Fruit fly (Drosophila melanogaster): ENCODE measurements around the gene sage.

The sage gene

DNA sequence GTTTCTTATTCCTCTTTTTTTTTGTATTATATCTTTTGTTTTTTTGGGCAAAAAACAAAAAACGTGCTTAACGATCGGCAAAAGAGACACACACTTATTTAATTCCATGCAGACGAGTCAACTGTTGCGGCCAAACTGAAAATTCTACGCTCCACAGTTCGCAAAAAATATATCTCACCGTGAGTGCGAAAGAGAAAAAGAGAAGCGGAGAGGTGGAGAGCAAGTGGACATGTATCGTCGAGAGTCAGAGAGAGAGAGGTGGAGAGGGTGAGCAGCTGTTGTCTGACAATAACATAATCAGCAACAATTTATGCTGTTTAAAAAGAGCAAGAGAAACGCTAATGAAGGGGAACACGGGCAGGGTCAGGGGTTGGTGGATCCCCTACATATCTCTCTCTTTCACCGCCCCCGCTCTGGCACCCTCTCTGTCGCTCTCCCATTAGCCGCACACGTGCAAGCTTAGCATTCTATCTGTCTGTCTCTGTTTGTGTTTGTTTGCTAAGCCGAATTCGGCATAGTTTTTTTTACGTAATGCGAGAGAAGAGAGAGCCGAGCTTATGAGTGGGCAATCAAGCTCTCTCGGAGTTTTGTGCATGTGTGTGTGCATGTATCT, 37.1 kb downstream of the sage start (continued):
- TF ChIP-seq usp (GFP tag; optimal IDR thresholded peaks at IDR 0.05) (no peak), Hr78 (GFP tag; optimal IDR thresholded peaks at IDR 0.05) (no peak), Myc (optimal IDR thresholded peaks at IDR 0.05) (no peak)

DNA sequence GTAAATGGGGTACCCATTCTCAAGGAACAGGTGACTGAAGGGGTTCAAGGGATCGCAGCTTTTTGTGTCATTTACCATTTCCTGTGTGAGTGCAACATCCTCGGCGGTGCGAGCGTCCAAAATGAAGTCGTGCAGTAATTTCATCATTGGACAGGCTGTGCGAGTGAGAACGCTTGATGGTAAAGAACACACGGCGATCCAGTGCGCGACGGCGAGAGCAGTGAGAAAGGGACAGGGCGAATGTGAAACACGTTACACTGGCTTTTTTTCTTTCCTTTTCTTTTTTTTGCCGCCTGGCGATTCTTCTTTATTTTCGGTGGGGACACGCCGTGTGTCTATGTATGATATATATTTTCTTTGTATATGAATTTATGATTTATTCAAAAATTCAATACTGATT, 37.8 kb downstream of the sage start:
- TF ChIP-seq Vsx2 (GFP tag; optimal IDR thresholded peaks at IDR 0.05; ENCODE audit: partially characterized antibody) (peak; percentile 3), dl (GFP tag; optimal IDR thresholded peaks at IDR 0.05; ENCODE audit: insufficient read depth in 1 of 2, partially characterized antibody in 2 of 2) (no peak), fru (GFP tag; optimal IDR thresholded peaks at IDR 0.05) (peak; percentile 8)

dm6 chr3R:9224807-9225206, 39.1 kb downstream of the sage start:
- TF ChIP-seq pan (optimal IDR thresholded peaks at IDR 0.05) (no peak), foxo (GFP tag; optimal IDR thresholded peaks at IDR 0.05) (peak in 1 of 2 experiments; percentile 23), CG32264 (GFP tag; optimal IDR thresholded peaks at IDR 0.05) (no peak), h (GFP tag; optimal IDR thresholded peaks at IDR 0.05) (peak; percentile 17), woc (GFP tag; optimal IDR thresholded peaks at IDR 0.05) (no peak), OdsH (GFP tag; optimal IDR thresholded peaks at IDR 0.05) (peak; percentile 8), brk (GFP tag; optimal IDR thresholded peaks at IDR 0.05) (no peak), usp (GFP tag; optimal IDR thresholded peaks at IDR 0.05) (no peak), CrebA (GFP tag; optimal IDR thresholded peaks at IDR 0.05; ENCODE audit: borderline replicate concordance) (no peak), psq (GFP tag; optimal IDR thresholded peaks at IDR 0.05) (peak; percentile 5), rgr (GFP tag; optimal IDR thresholded peaks at IDR 0.05) (peak; percentile 1), sv (GFP tag; optimal IDR thresholded peaks at IDR 0.05) (peak; percentile 47), Myc (optimal IDR thresholded peaks at IDR 0.05) (no peak)

DNA sequence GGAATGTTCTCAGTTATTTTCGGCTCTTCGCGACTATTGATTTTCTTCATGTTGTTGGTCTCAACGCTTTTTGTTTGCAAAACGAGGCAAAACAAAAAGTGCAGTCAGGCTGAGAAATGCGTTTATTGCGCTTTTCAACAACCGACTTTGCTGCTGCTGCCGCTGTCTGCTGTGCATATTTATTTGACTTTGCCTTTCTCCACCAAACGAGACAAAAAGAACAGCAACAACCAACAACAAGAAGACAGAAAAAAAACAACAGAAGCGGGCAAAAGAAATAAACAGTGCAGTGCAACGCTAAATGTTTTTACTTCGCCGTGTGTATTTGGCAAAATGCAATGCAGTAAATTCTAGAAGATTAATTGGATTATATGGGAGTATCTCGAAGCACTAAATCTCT, 41.6 kb downstream of the sage start:
- TF ChIP-seq lola (GFP tag; optimal IDR thresholded peaks at IDR 0.05) (no peak), CG9705 (GFP tag; optimal IDR thresholded peaks at IDR 0.05) (no peak), sv (GFP tag; optimal IDR thresholded peaks at IDR 0.05) (no peak)

dm6 chr3R:9220064-9220864, 43.7 kb downstream of the sage start:
- no peak for TF ChIP-seq N (GFP tag; optimal IDR thresholded peaks at IDR 0.05)
- TF ChIP-seq woc (GFP tag; optimal IDR thresholded peaks at IDR 0.05) = no peak
- no peak for TF ChIP-seq Myc (optimal IDR thresholded peaks at IDR 0.05)
- peak; percentile 25 for TF ChIP-seq h (GFP tag; optimal IDR thresholded peaks at IDR 0.05)
- peak; percentile 5 for TF ChIP-seq HLH106 (tag; optimal IDR thresholded peaks at IDR 0.05)
- TF ChIP-seq CG32264 (GFP tag; optimal IDR thresholded peaks at IDR 0.05) = no peak
- TF ChIP-seq Hr83 (GFP tag; optimal IDR thresholded peaks at IDR 0.05; ENCODE audit: poor library complexity, severe bottlenecking) = no peak
- no peak for TF ChIP-seq sage (GFP tag; optimal IDR thresholded peaks at IDR 0.05)
- no peak for TF ChIP-seq pan (optimal IDR thresholded peaks at IDR 0.05)
- TF ChIP-seq Abd-B (GFP tag; optimal IDR thresholded peaks at IDR 0.05) = no peak
- no peak for TF ChIP-seq lola (GFP tag; optimal IDR thresholded peaks at IDR 0.05)
- TF ChIP-seq dl (GFP tag; optimal IDR thresholded peaks at IDR 0.05; ENCODE audit: insufficient read depth in 1 of 2, partially characterized antibody in 2 of 2) = no peak
- TF ChIP-seq dmrt93B (GFP tag; optimal IDR thresholded peaks at IDR 0.05) = no peak
- no peak for TF ChIP-seq Hr78 (GFP tag; optimal IDR thresholded peaks at IDR 0.05)
- TF ChIP-seq fru (GFP tag; optimal IDR thresholded peaks at IDR 0.05) = peak; percentile 56
- no peak for TF ChIP-seq CrebA (GFP tag; optimal IDR thresholded peaks at IDR 0.05; ENCODE audit: borderline replicate concordance)
- no peak for TF ChIP-seq Sp1 (GFP tag; optimal IDR thresholded peaks at IDR 0.05)
- no peak for TF ChIP-seq jim (GFP tag; optimal IDR thresholded peaks at IDR 0.05)
- peak; percentile 43 for TF ChIP-seq rgr (GFP tag; optimal IDR thresholded peaks at IDR 0.05)
- TF ChIP-seq OdsH (GFP tag; optimal IDR thresholded peaks at IDR 0.05) = peak; percentile 9
- TF ChIP-seq Rel (GFP tag; optimal IDR thresholded peaks at IDR 0.05) = no peak
- TF ChIP-seq Rel (tag; optimal IDR thresholded peaks at IDR 0.05) = no peak
- peak; percentile 29 for TF ChIP-seq sv (GFP tag; optimal IDR thresholded peaks at IDR 0.05)
- peak; percentile 18 for TF ChIP-seq ey (GFP tag; optimal IDR thresholded peaks at IDR 0.05)
- TF ChIP-seq Jra (GFP tag; optimal IDR thresholded peaks at IDR 0.05) = no peak
- TF ChIP-seq br (GFP tag; optimal IDR thresholded peaks at IDR 0.05) = peak; percentile 33
- TF ChIP-seq Dif (GFP tag; optimal IDR thresholded peaks at IDR 0.05; ENCODE audit: partially characterized antibody) = no peak
- no peak for TF ChIP-seq Dfd (GFP tag; optimal IDR thresholded peaks at IDR 0.05)
- TF ChIP-seq GATAd (GFP tag; optimal IDR thresholded peaks at IDR 0.05) = no peak
- no peak for TF ChIP-seq dsf (GFP tag; optimal IDR thresholded peaks at IDR 0.05; ENCODE audit: borderline replicate concordance)
- TF ChIP-seq psq (GFP tag; optimal IDR thresholded peaks at IDR 0.05) = peak; percentile 96
- TF ChIP-seq usp (GFP tag; optimal IDR thresholded peaks at IDR 0.05) = no peak
- no peak for TF ChIP-seq Hnf4 (GFP tag; optimal IDR thresholded peaks at IDR 0.05)
- TF ChIP-seq brk (GFP tag; optimal IDR thresholded peaks at IDR 0.05) = no peak
- TF ChIP-seq Mio (GFP tag; optimal IDR thresholded peaks at IDR 0.05) = no peak
- no peak for TF ChIP-seq Vsx2 (GFP tag; optimal IDR thresholded peaks at IDR 0.05; ENCODE audit: partially characterized antibody)
